Fruit fly (Drosophila melanogaster) whole organism, adult: ENCODE measurements around the gene CG42525.

Experiments
- CG11617 ChIP-seq: fragments of 200-800 bp; sonication (Bioruptor generic); optimal IDR thresholded peaks from 2 replicates; lab custom pipeline; 2017; ENCODE audit warnings: mild to moderate bottlenecking, missing biosample characterization, missing genetic modification reagents, missing genetic modification characterization
- CG14711 ChIP-seq: fragments of 200-800 bp; sonication (Bioruptor generic); optimal IDR thresholded peaks from 2 replicates; lab custom pipeline; 2018; ENCODE audit warnings: missing biosample characterization, mild to moderate bottlenecking, missing genetic modification characterization, moderate library complexity
- CG1620 ChIP-seq: fragments of 200-800 bp; sonication (Bioruptor generic); optimal IDR thresholded peaks from 2 replicates; lab custom pipeline; 2016; ENCODE audit warnings: missing biosample characterization, missing genetic modification characterization
- CG5204 ChIP-seq: fragments of 200-800 bp; sonication (Bioruptor generic); optimal IDR thresholded peaks from 2 replicates; lab custom pipeline; 2016; ENCODE audit warnings: missing biosample characterization, missing genetic modification characterization
- CG7045 ChIP-seq: fragments of 200-800 bp; sonication (Bioruptor generic); optimal IDR thresholded peaks from 2 replicates; lab custom pipeline; 2017; ENCODE audit warnings: missing biosample characterization, mild to moderate bottlenecking, missing genetic modification characterization
- Clk ChIP-seq: fragments of 200-800 bp; sonication (Bioruptor generic); optimal IDR thresholded peaks from 2 replicates; lab custom pipeline; 2017; ENCODE audit warnings: missing biosample characterization, missing genetic modification characterization
- Crg-1 ChIP-seq: fragments of 200-800 bp; sonication (Bioruptor generic); optimal IDR thresholded peaks from 2 replicates; lab custom pipeline; 2016; ENCODE audit warnings: missing biosample characterization, missing genetic modification characterization
- Hr96 ChIP-seq: fragments of 200-800 bp; sonication (Bioruptor generic); optimal IDR thresholded peaks from 2 replicates; lab custom pipeline; 2016; ENCODE audit warnings: missing biosample characterization, missing genetic modification characterization
- Mnt ChIP-seq: fragments of 200-800 bp; sonication (Bioruptor generic); optimal IDR thresholded peaks from 2 replicates; lab custom pipeline; 2016; ENCODE audit warnings: missing biosample characterization, mild to moderate bottlenecking, missing genetic modification characterization
- bab1 ChIP-seq: fragments of 200-800 bp; sonication (Bioruptor generic); optimal IDR thresholded peaks from 3 replicates; lab custom pipeline; 2019; ENCODE audit warnings: missing biosample characterization, mild to moderate bottlenecking, missing genetic modification characterization, moderate library complexity
- cic ChIP-seq: fragments of 200-800 bp; sonication (Bioruptor generic); optimal IDR thresholded peaks from 2 replicates; lab custom pipeline; 2017; ENCODE audit warnings: missing biosample characterization, mild to moderate bottlenecking, missing genetic modification characterization, moderate library complexity
- cnc ChIP-seq, 2 experiments: fragments of >200 bp; optimal IDR thresholded peaks; 2 replicates each; lab custom pipeline; 2017
- kay ChIP-seq: fragments of 200-800 bp; sonication (Bioruptor generic); peaks from one replicate; lab custom pipeline; 2016; ENCODE audit warnings: missing biosample characterization, missing genetic modification characterization, borderline replicate concordance
- ovo ChIP-seq: fragments of 200-800 bp; sonication (Bioruptor generic); optimal IDR thresholded peaks from 2 replicates; lab custom pipeline; 2016; ENCODE audit warnings: missing biosample characterization, missing genetic modification characterization

- TF ChIP-seq cnc (optimal IDR thresholded peaks at IDR 0.05; lab: Kevin White, UChicago) (no peak), CG14711 (no peak), CG7045 (GFP tag; lab: Kevin White, UChicago) (no peak), Crg-1 (GFP tag; lab: Kevin White, UChicago) (no peak), CG1620 (no peak), Clk (no peak), CG11617 (no peak), ovo (GFP tag; lab: Kevin White, UChicago) (no peak), Mnt (GFP tag; lab: Kevin White, UChicago) (no peak), cic (no peak), bab1 (GFP tag; lab: Kevin White, UChicago) (no peak), CG5204 (no peak), kay (GFP tag; lab: Kevin White, UChicago) (no peak), Hr96 (no peak)
These were observed 23.3 kb downstream of the CG42525 start, which contains the start of gene Asciz for dm6 chr3L:3166200-3166695.
